Worm (Caenorhabditis elegans) whole organism, L1 larva: Measurements from ENCODE around the gene rpt-2.

Experiments used
- Y116A8C.19 ChIP-seq: sonication (generic microtip); optimal IDR thresholded peaks from 2 replicates; lab custom pipeline; 2016; ENCODE audit warnings: missing compliant biosample characterization, missing genetic modification characterization, borderline replicate concordance
- aha-1 ChIP-seq: fragments of 150-350 bp; optimal IDR thresholded peaks from 2 replicates; lab custom pipeline; 2014; ENCODE audit warnings: missing biosample characterization, missing genetic modification characterization
- alr-1 ChIP-seq: fragments of 200-800 bp; sonication (Bioruptor generic); optimal IDR thresholded peaks from 2 replicates; lab custom pipeline; 2018; ENCODE audit warnings: borderline replicate concordance, mild to moderate bottlenecking, missing genetic modification characterization, missing compliant biosample characterization
- blmp-1 ChIP-seq: fragments of 150-350 bp; optimal IDR thresholded peaks from 2 replicates; lab custom pipeline; 2014; ENCODE audit warnings: missing biosample characterization, missing genetic modification characterization
- ceh-82 ChIP-seq, 3 experiments: fragments of 150-350 bp in 1 of 3; sonication (generic microtip) in 2 of 3; optimal IDR thresholded peaks; 2 replicates each; lab custom pipeline; 2014 to 2017; ENCODE audit warnings: missing biosample characterization in 3 of 3, missing genetic modification characterization in 3 of 3
- dpl-1 ChIP-seq, 3 experiments: fragments of 150-350 bp in 2 of 3; sonication (generic microtip) in 1 of 3; optimal IDR thresholded peaks; 2 replicates each; lab custom pipeline; 2014 to 2017; ENCODE audit warnings: missing biosample characterization in 3 of 3, missing genetic modification characterization in 3 of 3, missing genetic modification reagents in 3 of 3
- dsc-1 ChIP-seq: sonication (generic microtip); optimal IDR thresholded peaks from 2 replicates; lab custom pipeline; 2016; ENCODE audit warnings: mild to moderate bottlenecking, missing genetic modification characterization, missing compliant biosample characterization
- efl-1 ChIP-seq, 4 experiments: fragments of 150-350 bp; optimal IDR thresholded peaks in 3 of 4; peaks in 1 of 4; 1 replicate in 1 of 4; 2 replicates in 3 of 4; lab custom pipeline; 2014; ENCODE audit warnings: missing biosample characterization in 2 of 4, missing genetic modification characterization in 2 of 4, missing genetic modification reagents in 2 of 4
- hlh-4 ChIP-seq: sonication (generic microtip); optimal IDR thresholded peaks from 2 replicates; lab custom pipeline; 2016; ENCODE audit warnings: mild to moderate bottlenecking, missing genetic modification characterization, missing compliant biosample characterization
- lin-14 ChIP-seq: fragments of 200-800 bp; sonication (Bioruptor generic); optimal IDR thresholded peaks from 2 replicates; lab custom pipeline; 2018; ENCODE audit warnings: mild to moderate bottlenecking, missing genetic modification characterization, moderate library complexity, missing compliant biosample characterization
- lin-15B ChIP-seq: fragments of 150-350 bp; sonication (generic microtip); optimal IDR thresholded peaks from 3 replicates; lab custom pipeline; 2014; ENCODE audit warnings: missing biosample characterization, missing genetic modification characterization
- lsy-2 ChIP-seq, 2 experiments: fragments of 150-350 bp; optimal IDR thresholded peaks; 2 replicates each; lab custom pipeline; 2014; ENCODE audit warnings: missing biosample characterization in 2 of 2, missing genetic modification characterization in 2 of 2
- mdl-1 ChIP-seq, 2 experiments: fragments of 150-350 bp; optimal IDR thresholded peaks; 2 replicates each; lab custom pipeline; 2014 to 2017; ENCODE audit warnings: missing biosample characterization in 2 of 2, missing genetic modification characterization in 2 of 2, inconsistent platforms in 1 of 2
- mep-1 ChIP-seq: fragments of 150-350 bp; optimal IDR thresholded peaks from 2 replicates; lab custom pipeline; 2014; ENCODE audit warnings: missing biosample characterization, missing genetic modification characterization
- nhr-11 ChIP-seq: fragments of 150-350 bp; optimal IDR thresholded peaks from 2 replicates; lab custom pipeline; 2014; ENCODE audit warnings: missing biosample characterization, missing genetic modification characterization
- nhr-19 ChIP-seq: fragments of 200-800 bp; sonication (Bioruptor generic); conservative IDR thresholded peaks from 2 replicates; pipeline ENCODE4 v1.3.6; 2022; ENCODE audit warnings: missing genetic modification characterization, missing compliant biosample characterization
- nhr-20 ChIP-seq: sonication (generic microtip); optimal IDR thresholded peaks from 2 replicates; lab custom pipeline; 2016; ENCODE audit warnings: mild to moderate bottlenecking, missing genetic modification characterization, missing compliant biosample characterization
- nhr-47 ChIP-seq: sonication (generic microtip); optimal IDR thresholded peaks from 2 replicates; lab custom pipeline; 2016; ENCODE audit warnings: mild to moderate bottlenecking, missing genetic modification characterization, moderate library complexity, missing compliant biosample characterization
- nhr-76 ChIP-seq: sonication (generic microtip); optimal IDR thresholded peaks from 2 replicates; lab custom pipeline; 2017; ENCODE audit warnings: missing biosample characterization, missing genetic modification characterization
- nhr-85 ChIP-seq: sonication (generic microtip); peaks from one replicate; lab custom pipeline; 2016; ENCODE audit warnings: missing genetic modification characterization, inconsistent platforms, missing compliant biosample characterization
- nhr-90 ChIP-seq: sonication (generic microtip); optimal IDR thresholded peaks from 2 replicates; lab custom pipeline; 2016; ENCODE audit warnings: mild to moderate bottlenecking, missing genetic modification characterization, missing compliant biosample characterization; ENCODE audit not compliant: poor library complexity
- pag-3 ChIP-seq: sonication (generic microtip); optimal IDR thresholded peaks from 2 replicates; lab custom pipeline; 2017; ENCODE audit warnings: missing genetic modification characterization, mild to moderate bottlenecking, missing compliant biosample characterization, antibody characterized with exemption, borderline replicate concordance; ENCODE audit not compliant: insufficient read depth
- rnt-1 ChIP-seq: sonication (generic microtip); optimal IDR thresholded peaks from 2 replicates; lab custom pipeline; 2016; ENCODE audit warnings: mild to moderate bottlenecking, missing genetic modification characterization, moderate library complexity, missing compliant biosample characterization
- skn-1 ChIP-seq: fragments of 150-350 bp; optimal IDR thresholded peaks from 2 replicates; lab custom pipeline; 2014; ENCODE audit warnings: missing biosample characterization, missing genetic modification characterization
- sup-37 ChIP-seq: fragments of 200-800 bp; sonication (Bioruptor generic); optimal IDR thresholded peaks from 2 replicates; lab custom pipeline; 2018; ENCODE audit warnings: mild to moderate bottlenecking, missing genetic modification characterization, missing compliant biosample characterization
- xbp-1 ChIP-seq: sonication (generic microtip); optimal IDR thresholded peaks from 2 replicates; lab custom pipeline; 2016; ENCODE audit warnings: missing genetic modification characterization, missing compliant biosample characterization
- zag-1 ChIP-seq: fragments of 150-350 bp; optimal IDR thresholded peaks from 2 replicates; lab custom pipeline; 2014; ENCODE audit warnings: missing biosample characterization, missing genetic modification characterization
- zip-4 ChIP-seq: fragments of 200-800 bp; sonication (Bioruptor generic); optimal IDR thresholded peaks from 2 replicates; lab custom pipeline; 2018; ENCODE audit warnings: mild to moderate bottlenecking, missing genetic modification characterization, moderate library complexity, missing compliant biosample characterization
- ztf-4 ChIP-seq: fragments of 150-350 bp; optimal IDR thresholded peaks from 2 replicates; lab custom pipeline; 2014; ENCODE audit warnings: missing biosample characterization, missing genetic modification characterization

The rpt-2 gene

ce11 chrV:5991490-5992069 is 25.9 kb downstream of the rpt-2 start (continued):
- TF ChIP-seq Y116A8C.19 (tag; lab: Kevin White, UChicago) (no peak), sup-37 (GFP tag; lab: Kevin White, UChicago) (no peak), nhr-85 (tag; lab: Kevin White, UChicago) (no peak)

ce11 chrV:5990383-5990782 is 27.1 kb downstream of the rpt-2 start, which contains the start of gene fut-8:
TSS of gene fut-8 (minus strand) at chrV:5990483.
- TF ChIP-seq dpl-1 (GFP tag; optimal IDR thresholded peaks at IDR 0.05; lab: Kevin White, UChicago): no peak
- peak; percentile 43 for TF ChIP-seq dsc-1 (tag; lab: Kevin White, UChicago)

ce11 chrV:5986755-5987154 is 30.7 kb downstream of the rpt-2 start, which contains the start of gene C10F3.7:
TSS of gene C10F3.7 (minus strand) at chrV:5986855.
- TF ChIP-seq dpl-1 (GFP tag; optimal IDR thresholded peaks at IDR 0.05; lab: Kevin White, UChicago): no peak

ce11 chrV:5984244-5984643 is 33.2 kb downstream of the rpt-2 start:
- TF ChIP-seq ceh-82 (tag; optimal IDR thresholded peaks at IDR 0.05; lab: Kevin White, UChicago) (no peak), nhr-20 (tag; lab: Kevin White, UChicago) (no peak), hlh-4 (tag; lab: Kevin White, UChicago) (no peak), pag-3 (tag; lab: Kevin White, UChicago) (no peak), skn-1 (tag; lab: Kevin White, UChicago) (no peak), mdl-1 (tag; optimal IDR thresholded peaks at IDR 0.05; lab: Kevin White, UChicago) (no peak), zip-4 (GFP tag; lab: Kevin White, UChicago) (no peak), nhr-19 (GFP tag; lab: Robert Waterston, UW) (no peak), lin-14 (no peak), nhr-90 (tag; lab: Kevin White, UChicago) (no peak), aha-1 (tag; lab: Kevin White, UChicago) (no peak), ztf-4 (no peak), xbp-1 (tag; lab: Kevin White, UChicago) (no peak), lin-15B (tag; lab: Kevin White, UChicago) (no peak)

ce11 chrV:5983380-5983779 is 34.1 kb downstream of the rpt-2 start, which contains the start of gene dhs-16:
TSS of gene dhs-16 (plus strand) at chrV:5983745.
- TF ChIP-seq nhr-76 (no peak), zag-1 (tag; lab: Kevin White, UChicago) (no peak), rnt-1 (tag; lab: Kevin White, UChicago) (no peak), efl-1 (optimal IDR thresholded peaks at IDR 0.05; lab: Kevin White, UChicago) (no peak), efl-1 (GFP tag; optimal IDR thresholded peaks at IDR 0.05 in 1 of 2; lab: Kevin White, UChicago) (peak in 1 of 2 experiments; percentile 46), nhr-11 (tag; lab: Kevin White, UChicago) (no peak), lsy-2 (tag; optimal IDR thresholded peaks at IDR 0.05; lab: Kevin White, UChicago) (no peak), alr-1 (tag; lab: Kevin White, UChicago) (no peak), mep-1 (tag; lab: Kevin White, UChicago) (no peak), nhr-47 (tag; lab: Kevin White, UChicago) (no peak)

ce11 chrV:5982722-5983121 is 34.7 kb downstream of the rpt-2 start:
- no peak for TF ChIP-seq nhr-19 (GFP tag; lab: Robert Waterston, UW)
- peak; percentile 64 for TF ChIP-seq blmp-1 (tag; lab: Kevin White, UChicago)
- TF ChIP-seq, all 84 proteins: peak for 1
